ENCODE assay signal across 1 fruit fly cellular context in genomic region chr3R:9762955-9763931, dm6.
TF ChIP-seq lines count a peak whose summit lies in the region.

Gene Snap24 (minus strand): TSS chr3R:9763150.
Gene CG8478 (plus strand): TSS chr3R:9763650.

TF ChIP-seq in whole organism, embryonic, 481 proteins besides CTCF, POLR2A, EP300 and RAD21 (continued from another document and continues in another):
- TF ChIP-seq toy (GFP tag; IDR thresholded peaks at IDR 0.05; lab: Robert Waterston, UW): no peak
- TF ChIP-seq CG31388 (GFP tag; optimal IDR thresholded peaks at IDR 0.05; lab: Kevin White, UChicago): no peak
- peak; percentile 70 for TF ChIP-seq Med (GFP tag; lab: Kevin White, UChicago)
- peak; percentile 55 for TF ChIP-seq gfzf (GFP tag; optimal IDR thresholded peaks at IDR 0.05; lab: Kevin White, UChicago)
- TF ChIP-seq zfh1 (GFP tag; IDR thresholded peaks at IDR 0.05; lab: Robert Waterston, UW): no peak
- no peak for TF ChIP-seq cato (GFP tag; optimal IDR thresholded peaks at IDR 0.05; lab: Kevin White, UChicago; ENCODE audit: borderline replicate concordance)
- TF ChIP-seq zen (tag; optimal IDR thresholded peaks at IDR 0.05; lab: Kevin White, UChicago): peak; percentile 12
- no peak for TF ChIP-seq ranshi (GFP tag; IDR thresholded peaks at IDR 0.05; lab: Robert Waterston, UW)
- TF ChIP-seq ham (GFP tag; IDR thresholded peaks at IDR 0.05; lab: Robert Waterston, UW): no peak
- TF ChIP-seq TFAM (GFP tag; optimal IDR thresholded peaks at IDR 0.05; lab: Kevin White, UChicago): no peak
- TF ChIP-seq CG34422 (GFP tag; IDR thresholded peaks at IDR 0.05; lab: Robert Waterston, UW): peak; percentile 46; the same call in 1 of the 3 replicates
- TF ChIP-seq CG10431 (GFP tag; optimal IDR thresholded peaks at IDR 0.05; lab: Kevin White, UChicago): no peak
- peak; percentile 8 for TF ChIP-seq YL-1 (GFP tag; optimal IDR thresholded peaks at IDR 0.05; lab: Kevin White, UChicago)
- no peak for TF ChIP-seq CG1647 (GFP tag; optimal IDR thresholded peaks at IDR 0.05; lab: Kevin White, UChicago)
- TF ChIP-seq HLH4C (GFP tag; IDR thresholded peaks at IDR 0.05; lab: Robert Waterston, UW; ENCODE audit: partially characterized antibody): peak; percentile 77
- no peak for TF ChIP-seq gcm2 (GFP tag; optimal IDR thresholded peaks at IDR 0.05; lab: Kevin White, UChicago)
- TF ChIP-seq H15 (GFP tag; IDR thresholded peaks at IDR 0.05; lab: Robert Waterston, UW): no peak
- no peak for TF ChIP-seq CG8765 (GFP tag; IDR thresholded peaks at IDR 0.05; lab: Robert Waterston, UW)
- no peak for TF ChIP-seq btn (GFP tag; optimal IDR thresholded peaks at IDR 0.05; lab: Kevin White, UChicago)
- no peak for TF ChIP-seq Gug (GFP tag; IDR thresholded peaks at IDR 0.05; lab: Robert Waterston, UW)
- no peak for TF ChIP-seq Vsx1 (GFP tag; optimal IDR thresholded peaks at IDR 0.05; lab: Kevin White, UChicago)
- TF ChIP-seq CG17359 (tag; optimal IDR thresholded peaks at IDR 0.05; lab: Kevin White, UChicago): no peak
- TF ChIP-seq CG13287 (GFP tag; IDR thresholded peaks at IDR 0.05; lab: Robert Waterston, UW; ENCODE audit: partially characterized antibody): peak; percentile 82
- peak; percentile 25 for TF ChIP-seq Ets97D (GFP tag; optimal IDR thresholded peaks at IDR 0.05; lab: Kevin White, UChicago)
- peak; percentile 73 for TF ChIP-seq nerfin-2 (GFP tag; IDR thresholded peaks at IDR 0.05; lab: Robert Waterston, UW; ENCODE audit: partially characterized antibody)
- no peak for TF ChIP-seq CG31441 (GFP tag; IDR thresholded peaks at IDR 0.05; lab: Robert Waterston, UW)
- no peak for TF ChIP-seq CG10979 (tag; optimal IDR thresholded peaks at IDR 0.05; lab: Kevin White, UChicago)
- no peak for TF ChIP-seq Trl (optimal IDR thresholded peaks at IDR 0.05; lab: Kevin White, UChicago)
- TF ChIP-seq Trl (GFP tag; optimal IDR thresholded peaks at IDR 0.05; lab: Kevin White, UChicago): no peak
- TF ChIP-seq Nf-YA (GFP tag; IDR thresholded peaks at IDR 0.05; lab: Robert Waterston, UW): no peak
- no peak for TF ChIP-seq CG10321 (GFP tag; IDR thresholded peaks at IDR 0.05; lab: Robert Waterston, UW)
- TF ChIP-seq CG10274 (GFP tag; optimal IDR thresholded peaks at IDR 0.05; lab: Kevin White, UChicago): no peak
- no peak for TF ChIP-seq CG2875 (GFP tag; optimal IDR thresholded peaks at IDR 0.05; lab: Kevin White, UChicago)
- no peak for TF ChIP-seq Aef1 (GFP tag; IDR thresholded peaks at IDR 0.05; lab: Robert Waterston, UW)
- no peak for TF ChIP-seq CG32772 (GFP tag; IDR thresholded peaks at IDR 0.05; lab: Robert Waterston, UW)
- TF ChIP-seq CG4730 (GFP tag; IDR thresholded peaks at IDR 0.05; lab: Robert Waterston, UW): no peak
- TF ChIP-seq CG14710 (tag; optimal IDR thresholded peaks at IDR 0.05; lab: Kevin White, UChicago): peak; percentile 78
- TF ChIP-seq Camta (GFP tag; optimal IDR thresholded peaks at IDR 0.05; lab: Kevin White, UChicago): peak; percentile 33
- TF ChIP-seq kay (GFP tag; optimal IDR thresholded peaks at IDR 0.05; lab: Kevin White, UChicago): peak; percentile 85
- peak; percentile 85 for TF ChIP-seq Bgb (GFP tag; IDR thresholded peaks at IDR 0.05; lab: Robert Waterston, UW; ENCODE audit: partially characterized antibody)
- no peak for TF ChIP-seq CG6854 (GFP tag; optimal IDR thresholded peaks at IDR 0.05; lab: Kevin White, UChicago)
- no peak for TF ChIP-seq ems (GFP tag; optimal IDR thresholded peaks at IDR 0.05; lab: Kevin White, UChicago)
- TF ChIP-seq p53 (GFP tag; optimal IDR thresholded peaks at IDR 0.05; lab: Kevin White, UChicago): no peak
- no peak for TF ChIP-seq lbe (GFP tag; optimal IDR thresholded peaks at IDR 0.05; lab: Kevin White, UChicago)
- TF ChIP-seq CG6272 (GFP tag; IDR thresholded peaks at IDR 0.05; lab: Robert Waterston, UW): no peak
- peak; percentile 66 for TF ChIP-seq CG2116 (GFP tag; optimal IDR thresholded peaks at IDR 0.05; lab: Kevin White, UChicago)
- no peak for TF ChIP-seq CG14965 (GFP tag; optimal IDR thresholded peaks at IDR 0.05; lab: Kevin White, UChicago; ENCODE audit: borderline replicate concordance)
- TF ChIP-seq fd3F (GFP tag; optimal IDR thresholded peaks at IDR 0.05; lab: Kevin White, UChicago): no peak
- no peak for TF ChIP-seq CG7556 (GFP tag; optimal IDR thresholded peaks at IDR 0.05; lab: Kevin White, UChicago)
- TF ChIP-seq CG16813 (GFP tag; IDR thresholded peaks at IDR 0.05; lab: Robert Waterston, UW; ENCODE audit: partially characterized antibody): peak; percentile 81
- TF ChIP-seq CG6791 (GFP tag; IDR thresholded peaks at IDR 0.05; lab: Robert Waterston, UW; ENCODE audit: partially characterized antibody): peak; percentile 79
- peak; percentile 24 for TF ChIP-seq Abd-B (GFP tag; optimal IDR thresholded peaks at IDR 0.05; lab: Kevin White, UChicago)
- TF ChIP-seq D19A (tag; optimal IDR thresholded peaks at IDR 0.05; lab: Kevin White, UChicago): peak; percentile 9
- TF ChIP-seq nmo (GFP tag; optimal IDR thresholded peaks at IDR 0.05; lab: Kevin White, UChicago): peak; percentile 37
- TF ChIP-seq eve (GFP tag; optimal IDR thresholded peaks at IDR 0.05; lab: Kevin White, UChicago): no peak
- no peak for TF ChIP-seq pho (GFP tag; optimal IDR thresholded peaks at IDR 0.05; lab: Kevin White, UChicago)
- TF ChIP-seq insv (GFP tag; optimal IDR thresholded peaks at IDR 0.05; lab: Kevin White, UChicago): no peak
- no peak for TF ChIP-seq CG12236 (GFP tag; optimal IDR thresholded peaks at IDR 0.05; lab: Kevin White, UChicago)
- TF ChIP-seq so (GFP tag; IDR thresholded peaks at IDR 0.05; lab: Robert Waterston, UW): no peak
- no peak for TF ChIP-seq ftz-f1 (GFP tag; optimal IDR thresholded peaks at IDR 0.05; lab: Kevin White, UChicago)
- TF ChIP-seq bigmax (GFP tag; optimal IDR thresholded peaks at IDR 0.05; lab: Kevin White, UChicago): no peak
- TF ChIP-seq CG18476 (GFP tag; optimal IDR thresholded peaks at IDR 0.05; lab: Kevin White, UChicago): no peak
- TF ChIP-seq CG12942 (GFP tag; optimal IDR thresholded peaks at IDR 0.05; lab: Kevin White, UChicago): no peak
- TF ChIP-seq HLH3B (GFP tag; IDR thresholded peaks at IDR 0.05; lab: Robert Waterston, UW): no peak
- TF ChIP-seq CG8089 (GFP tag; optimal IDR thresholded peaks at IDR 0.05; lab: Kevin White, UChicago): no peak
- TF ChIP-seq cg (GFP tag; optimal IDR thresholded peaks at IDR 0.05; lab: Kevin White, UChicago): no peak
- peak; percentile 31; the same call in 1 of the 2 replicates for TF ChIP-seq onecut (GFP tag; IDR thresholded peaks at IDR 0.05; lab: Robert Waterston, UW)
- TF ChIP-seq Lim3 (GFP tag; IDR thresholded peaks at IDR 0.05; lab: Robert Waterston, UW): no peak
- TF ChIP-seq CG17361 (GFP tag; IDR thresholded peaks at IDR 0.05; lab: Robert Waterston, UW): peak; percentile 43; the same call in 1 of the 3 replicates
- no peak for TF ChIP-seq Ptx1 (GFP tag; IDR thresholded peaks at IDR 0.05; lab: Robert Waterston, UW)
- no peak for TF ChIP-seq sob (GFP tag; IDR thresholded peaks at IDR 0.05; lab: Robert Waterston, UW)
- no peak for TF ChIP-seq chif (GFP tag; optimal IDR thresholded peaks at IDR 0.05; lab: Kevin White, UChicago)
- TF ChIP-seq CG7963 (GFP tag; IDR thresholded peaks at IDR 0.05; lab: Robert Waterston, UW; ENCODE audit: partially characterized antibody): peak; percentile 57; the same call in 2 of the 3 replicates
- TF ChIP-seq CG11093 (GFP tag; IDR thresholded peaks at IDR 0.05; lab: Robert Waterston, UW): no peak
- peak; percentile 79 for TF ChIP-seq CG34224 (GFP tag; IDR thresholded peaks at IDR 0.05; lab: Robert Waterston, UW; ENCODE audit: partially characterized antibody)
- no peak for TF ChIP-seq chn (GFP tag; optimal IDR thresholded peaks at IDR 0.05; lab: Kevin White, UChicago)
- no peak for TF ChIP-seq CG17612 (GFP tag; IDR thresholded peaks at IDR 0.05; lab: Robert Waterston, UW)
- TF ChIP-seq HLH54F (GFP tag; optimal IDR thresholded peaks at IDR 0.05; lab: Kevin White, UChicago): no peak
- no peak for TF ChIP-seq Stat92E (GFP tag; optimal IDR thresholded peaks at IDR 0.05; lab: Kevin White, UChicago)
- TF ChIP-seq knrl (GFP tag; IDR thresholded peaks at IDR 0.05; lab: Robert Waterston, UW; ENCODE audit: partially characterized antibody): peak; percentile 82
- no peak for TF ChIP-seq CG11723 (GFP tag; optimal IDR thresholded peaks at IDR 0.05; lab: Kevin White, UChicago)
- no peak for TF ChIP-seq CG12104 (GFP tag; optimal IDR thresholded peaks at IDR 0.05; lab: Kevin White, UChicago)
- no peak for TF ChIP-seq fd96Cb (tag; optimal IDR thresholded peaks at IDR 0.05; lab: Kevin White, UChicago)
- TF ChIP-seq CG42726 (GFP tag; IDR thresholded peaks at IDR 0.05; lab: Robert Waterston, UW; ENCODE audit: partially characterized antibody): peak; percentile 45; the same call in 1 of the 2 replicates
- no peak for TF ChIP-seq HHEX (GFP tag; optimal IDR thresholded peaks at IDR 0.05; lab: Kevin White, UChicago)
- TF ChIP-seq en (GFP tag; optimal IDR thresholded peaks at IDR 0.05; lab: Kevin White, UChicago): no peak
- no peak for TF ChIP-seq pros (GFP tag; optimal IDR thresholded peaks at IDR 0.05; lab: Kevin White, UChicago)
- no peak for TF ChIP-seq Meics (GFP tag; optimal IDR thresholded peaks at IDR 0.05; lab: Kevin White, UChicago)
- TF ChIP-seq CG3726 (GFP tag; IDR thresholded peaks at IDR 0.05; lab: Robert Waterston, UW): no peak
- TF ChIP-seq lilli (GFP tag; optimal IDR thresholded peaks at IDR 0.05; lab: Kevin White, UChicago): peak; percentile 30
- no peak for TF ChIP-seq CG3847 (GFP tag; IDR thresholded peaks at IDR 0.05; lab: Robert Waterston, UW)
- TF ChIP-seq crol (GFP tag; IDR thresholded peaks at IDR 0.05; lab: Robert Waterston, UW): no peak
- no peak for TF ChIP-seq tx (GFP tag; optimal IDR thresholded peaks at IDR 0.05; lab: Kevin White, UChicago)
- TF ChIP-seq psq (GFP tag; optimal IDR thresholded peaks at IDR 0.05; lab: Kevin White, UChicago): no peak
- no peak for TF ChIP-seq Neu2 (GFP tag; optimal IDR thresholded peaks at IDR 0.05; lab: Kevin White, UChicago; ENCODE audit: borderline replicate concordance)
- TF ChIP-seq tna (GFP tag; IDR thresholded peaks at IDR 0.05; lab: Robert Waterston, UW; ENCODE audit: partially characterized antibody): peak; percentile 68; the same call in 1 of the 2 replicates
- no peak for TF ChIP-seq CG1024 (GFP tag; IDR thresholded peaks at IDR 0.05; lab: Robert Waterston, UW)
- no peak for TF ChIP-seq Atf3 (GFP tag; optimal IDR thresholded peaks at IDR 0.05; lab: Kevin White, UChicago)
- TF ChIP-seq inv (GFP tag; IDR thresholded peaks at IDR 0.05; lab: Robert Waterston, UW; ENCODE audit: partially characterized antibody): peak; percentile 72
- no peak for TF ChIP-seq crc (GFP tag; optimal IDR thresholded peaks at IDR 0.05; lab: Kevin White, UChicago)
- no peak for TF ChIP-seq Hr78 (GFP tag; optimal IDR thresholded peaks at IDR 0.05; lab: Kevin White, UChicago)
- TF ChIP-seq jing (GFP tag; optimal IDR thresholded peaks at IDR 0.05; lab: Kevin White, UChicago): no peak
- no peak for TF ChIP-seq CG7786 (GFP tag; optimal IDR thresholded peaks at IDR 0.05; lab: Kevin White, UChicago)
- no peak for TF ChIP-seq z (GFP tag; IDR thresholded peaks at IDR 0.05; lab: Robert Waterston, UW)
- no peak for TF ChIP-seq CG6683 (GFP tag; optimal IDR thresholded peaks at IDR 0.05; lab: Kevin White, UChicago)
- TF ChIP-seq CG18619 (GFP tag; optimal IDR thresholded peaks at IDR 0.05; lab: Kevin White, UChicago): no peak
- TF ChIP-seq HmgD (GFP tag; optimal IDR thresholded peaks at IDR 0.05; lab: Kevin White, UChicago): no peak
- no peak for TF ChIP-seq sens-2 (GFP tag; IDR thresholded peaks at IDR 0.05; lab: Robert Waterston, UW)
- no peak for TF ChIP-seq Side (GFP tag; optimal IDR thresholded peaks at IDR 0.05; lab: Kevin White, UChicago)
- TF ChIP-seq CG6765 (GFP tag; optimal IDR thresholded peaks at IDR 0.05; lab: Kevin White, UChicago): no peak
- peak; percentile 61 for TF ChIP-seq hb (GFP tag; IDR thresholded peaks at IDR 0.05; lab: Robert Waterston, UW; ENCODE audit: partially characterized antibody)
- TF ChIP-seq otp (GFP tag; IDR thresholded peaks at IDR 0.05; lab: Robert Waterston, UW): no peak
- no peak for TF ChIP-seq HLHmδ (GFP tag; optimal IDR thresholded peaks at IDR 0.05; lab: Kevin White, UChicago)
- no peak for TF ChIP-seq gce (GFP tag; IDR thresholded peaks at IDR 0.05; lab: Robert Waterston, UW)
- no peak for TF ChIP-seq CG12219 (GFP tag; optimal IDR thresholded peaks at IDR 0.05; lab: Kevin White, UChicago)
- TF ChIP-seq pfk (GFP tag; optimal IDR thresholded peaks at IDR 0.05; lab: Kevin White, UChicago): no peak
- no peak for TF ChIP-seq zf30C (GFP tag; optimal IDR thresholded peaks at IDR 0.05; lab: Kevin White, UChicago)
- TF ChIP-seq cwo (GFP tag; optimal IDR thresholded peaks at IDR 0.05; lab: Kevin White, UChicago): no peak
- TF ChIP-seq Lhr (GFP tag; optimal IDR thresholded peaks at IDR 0.05; lab: Kevin White, UChicago): no peak
- peak; percentile 50 for TF ChIP-seq CG9932 (GFP tag; IDR thresholded peaks at IDR 0.05; lab: Robert Waterston, UW)
- no peak for TF ChIP-seq salm (tag; optimal IDR thresholded peaks at IDR 0.05; lab: Kevin White, UChicago)
- no peak for TF ChIP-seq br (optimal IDR thresholded peaks at IDR 0.05; lab: Kevin White, UChicago)
- TF ChIP-seq B-H1 (GFP tag; IDR thresholded peaks at IDR 0.05; lab: Robert Waterston, UW): no peak
- no peak for TF ChIP-seq CG3281 (GFP tag; optimal IDR thresholded peaks at IDR 0.05; lab: Kevin White, UChicago)
- no peak for TF ChIP-seq vfl (GFP tag; optimal IDR thresholded peaks at IDR 0.05; lab: Kevin White, UChicago)
- no peak for TF ChIP-seq Ssrp (tag; optimal IDR thresholded peaks at IDR 0.05; lab: Kevin White, UChicago)
- TF ChIP-seq HmgZ (tag; optimal IDR thresholded peaks at IDR 0.05; lab: Kevin White, UChicago): no peak
- TF ChIP-seq vnd (GFP tag; IDR thresholded peaks at IDR 0.05; lab: Robert Waterston, UW; ENCODE audit: partially characterized antibody): peak; percentile 73; the same call in 2 of the 3 replicates
- no peak for TF ChIP-seq disco-r (GFP tag; optimal IDR thresholded peaks at IDR 0.05; lab: Kevin White, UChicago)
- peak; percentile 56; the same call in 2 of the 3 replicates for TF ChIP-seq mld (GFP tag; IDR thresholded peaks at IDR 0.05; lab: Robert Waterston, UW; ENCODE audit: partially characterized antibody)
- no peak for TF ChIP-seq fd64A (GFP tag; optimal IDR thresholded peaks at IDR 0.05; lab: Kevin White, UChicago)
- no peak for TF ChIP-seq CG17829 (tag; optimal IDR thresholded peaks at IDR 0.05; lab: Kevin White, UChicago)
- no peak for TF ChIP-seq dm (GFP tag; optimal IDR thresholded peaks at IDR 0.05; lab: Kevin White, UChicago)
- TF ChIP-seq pzg (GFP tag; optimal IDR thresholded peaks at IDR 0.05; lab: Kevin White, UChicago): peak; percentile 61
- no peak for TF ChIP-seq org-1 (GFP tag; optimal IDR thresholded peaks at IDR 0.05; lab: Kevin White, UChicago)
